Fruit fly (Drosophila melanogaster) whole organism, embryonic: ENCODE measurements around the gene Edg78E.

ENCODE experiments used
- Adf1 ChIP-seq: fragments of 200-800 bp; sonication (Bioruptor generic); IDR thresholded peaks from 2 replicates; pipeline ENCODE4 v1.3.6; 2022; ENCODE audit warnings: missing biosample characterization, missing genetic modification characterization
- BEAF-32 ChIP-seq: fragments of 200-800 bp; sonication (Bioruptor generic); optimal IDR thresholded peaks from 3 replicates; lab custom pipeline; 2017; ENCODE audit warnings: missing biosample characterization, missing genetic modification characterization, mild to moderate bottlenecking, moderate library complexity, missing genetic modification reagents
- BtbVII ChIP-seq: fragments of 200-800 bp; sonication (Bioruptor generic); optimal IDR thresholded peaks from 3 replicates; lab custom pipeline; 2017; ENCODE audit warnings: missing biosample characterization, mild to moderate bottlenecking, missing genetic modification characterization
- CG10366 ChIP-seq: fragments of 200-800 bp; sonication (Bioruptor generic); IDR thresholded peaks from 2 replicates; pipeline ENCODE4 v1.3.6; 2022; ENCODE audit warnings: missing biosample characterization, missing genetic modification characterization
- CG10462 ChIP-seq: fragments of 200-800 bp; sonication (Bioruptor generic); optimal IDR thresholded peaks from 2 replicates; lab custom pipeline; 2016; ENCODE audit warnings: missing biosample characterization, missing genetic modification characterization
- CG11560 ChIP-seq: fragments of 200-800 bp; sonication (Bioruptor generic); IDR thresholded peaks from 3 replicates; pipeline ENCODE4 v1.3.6; 2022; ENCODE audit warnings: missing biosample characterization, missing genetic modification characterization
- CG11696 ChIP-seq: fragments of 200-800 bp; sonication (Bioruptor generic); IDR thresholded peaks from 2 replicates; pipeline ENCODE4 v1.3.6; 2022; ENCODE audit warnings: missing biosample characterization, missing genetic modification characterization
- CG14860 ChIP-seq: fragments of 200-800 bp; sonication (Bioruptor generic); IDR thresholded peaks from 3 replicates; pipeline ENCODE4 v1.3.6; 2022; ENCODE audit warnings: missing biosample characterization, missing genetic modification characterization; ENCODE audit not compliant: partially characterized antibody
- CG15696 ChIP-seq: fragments of 200-800 bp; sonication (Bioruptor generic); optimal IDR thresholded peaks from 2 replicates; lab custom pipeline; 2019; ENCODE audit warnings: missing biosample characterization, mild to moderate bottlenecking, missing genetic modification characterization, moderate library complexity
- CG1647 ChIP-seq: fragments of 200-800 bp; sonication (Bioruptor generic); optimal IDR thresholded peaks from 3 replicates; lab custom pipeline; 2016; ENCODE audit warnings: missing biosample characterization, missing genetic modification characterization
- CG17359 ChIP-seq: fragments of 200-800 bp; sonication (Bioruptor generic); optimal IDR thresholded peaks from 3 replicates; lab custom pipeline; 2018; ENCODE audit warnings: missing biosample characterization, mild to moderate bottlenecking, missing genetic modification characterization, moderate library complexity
- CG1792 ChIP-seq: fragments of 200-800 bp; sonication (Bioruptor generic); optimal IDR thresholded peaks from 2 replicates; lab custom pipeline; 2016; ENCODE audit warnings: missing biosample characterization, missing genetic modification characterization
- CG2120 ChIP-seq: fragments of 200-800 bp; sonication (Bioruptor generic); optimal IDR thresholded peaks from 3 replicates; lab custom pipeline; 2016; ENCODE audit warnings: missing biosample characterization, missing genetic modification characterization
- CG2889 ChIP-seq: fragments of 200-800 bp; sonication (Bioruptor generic); IDR thresholded peaks from 3 replicates; pipeline ENCODE4 v1.3.6; 2022; ENCODE audit warnings: missing biosample characterization, missing genetic modification characterization
- CG3281 ChIP-seq: fragments of 200-800 bp; sonication (Bioruptor generic); optimal IDR thresholded peaks from 3 replicates; lab custom pipeline; 2017; ENCODE audit warnings: missing biosample characterization, mild to moderate bottlenecking, missing genetic modification characterization
- CG33213 ChIP-seq: fragments of 200-800 bp; sonication (Bioruptor generic); optimal IDR thresholded peaks from 3 replicates; lab custom pipeline; 2016; ENCODE audit warnings: missing biosample characterization, missing genetic modification characterization
- CG5953 ChIP-seq: fragments of 200-800 bp; sonication (Bioruptor generic); IDR thresholded peaks from 2 replicates; pipeline ENCODE4 v1.3.6; 2022; ENCODE audit warnings: missing biosample characterization, missing genetic modification characterization
- CG6254 ChIP-seq: fragments of 200-800 bp; sonication (Bioruptor generic); optimal IDR thresholded peaks from 3 replicates; lab custom pipeline; 2017; ENCODE audit warnings: mild to moderate bottlenecking, missing biosample characterization, missing genetic modification reagents, missing genetic modification characterization
- CG7928 ChIP-seq: fragments of 200-800 bp; sonication (Bioruptor generic); optimal IDR thresholded peaks from 2 replicates; lab custom pipeline; 2017; ENCODE audit warnings: missing biosample characterization, mild to moderate bottlenecking, missing genetic modification characterization
- CG9876 ChIP-seq: fragments of 200-800 bp; sonication (Bioruptor generic); optimal IDR thresholded peaks from 2 replicates; lab custom pipeline; 2016; ENCODE audit warnings: missing biosample characterization, missing genetic modification characterization
- CkIIα-i1 ChIP-seq: fragments of 200-800 bp; sonication (Bioruptor generic); IDR thresholded peaks from 2 replicates; pipeline ENCODE4 v1.3.6; 2022; ENCODE audit warnings: missing biosample characterization, missing genetic modification characterization
- Gsc ChIP-seq: fragments of 200-800 bp; sonication (Bioruptor generic); IDR thresholded peaks from 2 replicates; pipeline ENCODE4 v1.3.6; 2022; ENCODE audit warnings: missing biosample characterization, missing genetic modification characterization
- Hmr ChIP-seq: fragments of 200-800 bp; sonication (Bioruptor generic); optimal IDR thresholded peaks from 3 replicates; lab custom pipeline; 2017; ENCODE audit warnings: mild to moderate bottlenecking, missing biosample characterization, missing genetic modification reagents, missing genetic modification characterization
- MBD-R2 ChIP-seq: fragments of 200-800 bp; sonication (Bioruptor generic); IDR thresholded peaks from 2 replicates; pipeline ENCODE4 v1.3.6; 2022; ENCODE audit warnings: missing biosample characterization, missing genetic modification characterization
- MTF-1 ChIP-seq: fragments of 200-800 bp; sonication (Bioruptor generic); optimal IDR thresholded peaks from 2 replicates; lab custom pipeline; 2018; ENCODE audit warnings: missing biosample characterization, mild to moderate bottlenecking, missing genetic modification characterization, borderline replicate concordance
- Max ChIP-seq: fragments of 200-800 bp; sonication (Bioruptor generic); optimal IDR thresholded peaks from 2 replicates; lab custom pipeline; 2016; ENCODE audit warnings: missing biosample characterization, mild to moderate bottlenecking, missing genetic modification characterization
- Nf-YB ChIP-seq: fragments of 200-800 bp; sonication (Bioruptor generic); optimal IDR thresholded peaks from 3 replicates; lab custom pipeline; 2019; ENCODE audit warnings: missing biosample characterization, mild to moderate bottlenecking, missing genetic modification characterization, moderate library complexity
- Ravus ChIP-seq: fragments of 200-800 bp; sonication (Bioruptor generic); IDR thresholded peaks from 2 replicates; pipeline ENCODE4 v1.3.6; 2022; ENCODE audit warnings: missing biosample characterization, missing genetic modification characterization
- Trl ChIP-seq, 3 experiments: fragments of >200 bp in 2 of 3; fragments of 200-800 bp in 1 of 3; sonication (Bioruptor generic) in 1 of 3; optimal IDR thresholded peaks; 2 replicates in 1 of 3; 3 replicates in 2 of 3; lab custom pipeline; 2016 to 2017; ENCODE audit warnings: missing biosample characterization in 1 of 3, missing genetic modification characterization in 1 of 3
- ac ChIP-seq: fragments of 200-800 bp; sonication (Bioruptor generic); optimal IDR thresholded peaks from 3 replicates; lab custom pipeline; 2017; ENCODE audit warnings: missing biosample characterization, mild to moderate bottlenecking, missing genetic modification characterization
- aop ChIP-seq: fragments of 200-800 bp; sonication (Bioruptor generic); IDR thresholded peaks from 2 replicates; pipeline ENCODE4 v1.3.6; 2022; ENCODE audit warnings: missing biosample characterization, missing genetic modification characterization
- ara ChIP-seq: fragments of 200-800 bp; sonication (Bioruptor generic); IDR thresholded peaks from 2 replicates; pipeline ENCODE4 v1.3.6; 2022; ENCODE audit warnings: missing biosample characterization, missing genetic modification characterization
- bbx ChIP-seq: fragments of 200-800 bp; sonication (Bioruptor generic); IDR thresholded peaks from 2 replicates; pipeline ENCODE4 v1.3.6; 2022; ENCODE audit warnings: missing biosample characterization, missing genetic modification characterization; ENCODE audit not compliant: partially characterized antibody
- caup ChIP-seq: fragments of 200-800 bp; sonication (Bioruptor generic); optimal IDR thresholded peaks from 3 replicates; lab custom pipeline; 2017; ENCODE audit warnings: missing biosample characterization, mild to moderate bottlenecking, missing genetic modification characterization, moderate library complexity; ENCODE audit not compliant: severe bottlenecking
- fd96Cb ChIP-seq: fragments of 200-800 bp; sonication (Bioruptor generic); optimal IDR thresholded peaks from 2 replicates; lab custom pipeline; 2018; ENCODE audit warnings: missing biosample characterization, mild to moderate bottlenecking, missing genetic modification characterization, moderate library complexity
- ftz-f1 ChIP-seq: fragments of 200-800 bp; sonication (Bioruptor generic); optimal IDR thresholded peaks from 2 replicates; lab custom pipeline; 2016; ENCODE audit warnings: missing biosample characterization, missing genetic modification characterization
- grn ChIP-seq: fragments of 200-800 bp; sonication (Bioruptor generic); optimal IDR thresholded peaks from 3 replicates; lab custom pipeline; 2017; ENCODE audit warnings: missing biosample characterization, missing genetic modification characterization
- gro ChIP-seq: fragments of 200-800 bp; sonication (Bioruptor generic); optimal IDR thresholded peaks from 2 replicates; lab custom pipeline; 2016; ENCODE audit warnings: missing biosample characterization, missing genetic modification characterization
- kah ChIP-seq: fragments of 200-800 bp; sonication (Bioruptor generic); optimal IDR thresholded peaks from 2 replicates; lab custom pipeline; 2018; ENCODE audit warnings: missing biosample characterization, mild to moderate bottlenecking, missing genetic modification characterization
- kay ChIP-seq: fragments of 200-800 bp; sonication (Bioruptor generic); optimal IDR thresholded peaks from 2 replicates; lab custom pipeline; 2016; ENCODE audit warnings: missing biosample characterization, missing genetic modification characterization
- ken ChIP-seq: fragments of 200-800 bp; sonication (Bioruptor generic); IDR thresholded peaks from 3 replicates; pipeline ENCODE4 v1.3.6; 2022; ENCODE audit warnings: missing biosample characterization, missing genetic modification characterization
- lab ChIP-seq: fragments of 200-800 bp; sonication (Bioruptor generic); optimal IDR thresholded peaks from 3 replicates; lab custom pipeline; 2017; ENCODE audit warnings: missing biosample characterization, missing genetic modification characterization, mild to moderate bottlenecking, moderate library complexity, missing genetic modification reagents
- luna ChIP-seq: fragments of 200-800 bp; sonication (Bioruptor generic); optimal IDR thresholded peaks from 2 replicates; lab custom pipeline; 2016; ENCODE audit warnings: missing biosample characterization, missing genetic modification characterization
- ranshi ChIP-seq: fragments of 200-800 bp; sonication (Bioruptor generic); IDR thresholded peaks from 2 replicates; pipeline ENCODE4 v1.3.6; 2022; ENCODE audit warnings: missing biosample characterization, missing genetic modification characterization
- rib ChIP-seq: fragments of 200-800 bp; sonication (Bioruptor generic); IDR thresholded peaks from 2 replicates; pipeline ENCODE4 v1.3.6; 2022; ENCODE audit warnings: missing biosample characterization, missing genetic modification characterization
- stc ChIP-seq: fragments of 200-800 bp; sonication (Bioruptor generic); IDR thresholded peaks from 2 replicates; pipeline ENCODE4 v1.3.6; 2022; ENCODE audit warnings: missing biosample characterization, missing genetic modification characterization
- sug ChIP-seq: fragments of 200-800 bp; optimal IDR thresholded peaks from 2 replicates; lab custom pipeline; 2019; ENCODE audit warnings: missing biosample characterization, mild to moderate bottlenecking, missing genetic modification characterization, moderate library complexity
- tin ChIP-seq: fragments of 200-800 bp; sonication (Bioruptor generic); optimal IDR thresholded peaks from 3 replicates; lab custom pipeline; 2016; ENCODE audit warnings: missing biosample characterization, missing genetic modification characterization
- tll ChIP-seq, 2 experiments: fragments of 200-800 bp in 1 of 2; fragments of >200 bp in 1 of 2; sonication (Bioruptor generic) in 1 of 2; optimal IDR thresholded peaks; 2 replicates each; lab custom pipeline; 2017 to 2019; ENCODE audit warnings: missing biosample characterization in 2 of 2, missing genetic modification characterization in 2 of 2, mild to moderate bottlenecking in 1 of 2, moderate library complexity in 1 of 2
- zfh2 ChIP-seq: fragments of 200-800 bp; sonication (Bioruptor generic); optimal IDR thresholded peaks from 2 replicates; lab custom pipeline; 2016; ENCODE audit warnings: missing biosample characterization, missing genetic modification characterization

Edg78E gene

DNA sequence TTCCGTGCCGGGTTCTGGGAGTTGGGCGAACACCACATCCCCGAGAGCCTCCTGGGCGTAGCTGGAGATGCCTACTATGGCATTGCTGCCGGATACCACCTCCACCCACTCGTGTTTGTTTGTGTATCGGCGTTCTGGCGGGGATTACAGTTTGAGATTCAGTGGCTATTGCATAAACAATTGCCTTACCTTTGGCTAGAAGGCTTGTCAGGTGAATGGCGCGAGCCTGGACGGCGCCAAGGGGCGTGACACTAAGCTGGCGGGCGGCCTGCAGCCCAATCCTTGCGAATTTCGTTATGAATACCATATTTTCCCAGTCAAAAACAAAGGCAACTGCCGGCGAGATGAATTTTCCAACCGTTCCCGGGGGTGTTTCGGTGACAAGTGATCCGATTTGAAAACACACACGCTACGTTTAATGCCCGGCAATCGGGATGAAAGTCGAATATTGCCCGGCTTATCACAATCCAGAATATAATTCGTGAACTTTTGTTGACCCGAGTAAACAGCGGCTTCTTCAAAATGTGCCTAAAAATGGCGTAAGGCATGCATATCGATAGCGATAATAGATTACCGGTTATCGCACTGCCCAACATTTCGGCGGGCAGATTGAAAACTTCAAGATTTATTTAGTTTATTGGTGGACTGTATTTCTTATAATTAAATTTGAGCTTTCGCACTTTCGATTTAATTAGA, 16.5 kb downstream of the Edg78E start, which contains the start of gene ppl (continued):
- TF ChIP-seq Max (GFP tag; lab: Kevin White, UChicago), result no peak
- no peak for TF ChIP-seq grn (GFP tag; lab: Kevin White, UChicago)
- TF ChIP-seq Ravus (GFP tag; lab: Robert Waterston, UW), result no peak
- TF ChIP-seq CG6254, result no peak
- TF ChIP-seq CG17359 (tag; lab: Kevin White, UChicago), result peak; percentile 20
- no peak for TF ChIP-seq CG9876 (GFP tag; lab: Kevin White, UChicago)
- no peak for TF ChIP-seq caup (GFP tag; lab: Kevin White, UChicago)
- TF ChIP-seq ftz-f1, result no peak
- TF ChIP-seq CG11696 (GFP tag; lab: Robert Waterston, UW), result no peak
- TF ChIP-seq tin (GFP tag; lab: Kevin White, UChicago), result no peak
- TF ChIP-seq CG1647 (GFP tag; lab: Kevin White, UChicago), result no peak
- TF ChIP-seq Hmr (GFP tag; lab: Kevin White, UChicago), result no peak
- no peak for TF ChIP-seq ranshi
- no peak for TF ChIP-seq CG2889 (GFP tag; lab: Robert Waterston, UW)
- TF ChIP-seq Adf1 (GFP tag; lab: Robert Waterston, UW), result no peak
- TF ChIP-seq kah (GFP tag; lab: Kevin White, UChicago), result no peak
- TF ChIP-seq sug, result no peak
- TF ChIP-seq Nf-YB (GFP tag; lab: Kevin White, UChicago), result no peak
- no peak for TF ChIP-seq CG33213
- no peak for TF ChIP-seq CG2120 (GFP tag; lab: Kevin White, UChicago)
- peak; percentile 36 for TF ChIP-seq CG15696 (tag; lab: Kevin White, UChicago)
- TF ChIP-seq gro (GFP tag; lab: Kevin White, UChicago), result no peak
- TF ChIP-seq CG5953 (GFP tag; lab: Robert Waterston, UW), result no peak
- TF ChIP-seq ara (GFP tag; lab: Robert Waterston, UW), result no peak
- no peak for TF ChIP-seq CG3281 (GFP tag; lab: Kevin White, UChicago)
- no peak for TF ChIP-seq CG10462 (GFP tag; lab: Kevin White, UChicago)
- no peak for TF ChIP-seq CG11560 (tag; lab: Robert Waterston, UW)
- peak; percentile 49; the same call in 1 of the 2 replicates for TF ChIP-seq MBD-R2
- no peak for TF ChIP-seq CG1792
- TF ChIP-seq Gsc (GFP tag; lab: Robert Waterston, UW), result no peak
- no peak for TF ChIP-seq CG7928 (GFP tag; lab: Kevin White, UChicago)
- TF ChIP-seq lab, result peak; percentile 19
- TF ChIP-seq ken (GFP tag; lab: Robert Waterston, UW), result no peak
- peak; percentile 50 for TF ChIP-seq bbx
- TF ChIP-seq CG10366 (GFP tag; lab: Robert Waterston, UW), result no peak
- TF ChIP-seq Trl (optimal IDR thresholded peaks at IDR 0.05; lab: Kevin White, UChicago), result no peak
- TF ChIP-seq Trl (GFP tag; optimal IDR thresholded peaks at IDR 0.05; lab: Kevin White, UChicago), result no peak
- TF ChIP-seq CkIIα-i1, result no peak
- no peak for TF ChIP-seq zfh2
- TF ChIP-seq aop, result no peak
- TF ChIP-seq fd96Cb, result no peak
- no peak for TF ChIP-seq kay (GFP tag; lab: Kevin White, UChicago)
- TF ChIP-seq rib, result no peak
- TF ChIP-seq BtbVII, result no peak
- TF ChIP-seq luna (GFP tag; lab: Kevin White, UChicago), result no peak
- peak; percentile 17 for TF ChIP-seq MTF-1
- 0 out of 3 replicates have a peak, but pooled peaks have one; percentile 13 for TF ChIP-seq CG14860 (GFP tag; lab: Robert Waterston, UW)
- no peak for TF ChIP-seq ac (GFP tag; lab: Kevin White, UChicago)
- TF ChIP-seq BEAF-32 (GFP tag; lab: Kevin White, UChicago), result peak; percentile 61
- no peak for TF ChIP-seq stc (GFP tag; lab: Robert Waterston, UW)
- no peak for TF ChIP-seq tll (GFP tag; optimal IDR thresholded peaks at IDR 0.05; lab: Kevin White, UChicago)
